Fruit fly (Drosophila melanogaster): ENCODE data around the gene Ent1.

The Ent1 gene

DNA sequence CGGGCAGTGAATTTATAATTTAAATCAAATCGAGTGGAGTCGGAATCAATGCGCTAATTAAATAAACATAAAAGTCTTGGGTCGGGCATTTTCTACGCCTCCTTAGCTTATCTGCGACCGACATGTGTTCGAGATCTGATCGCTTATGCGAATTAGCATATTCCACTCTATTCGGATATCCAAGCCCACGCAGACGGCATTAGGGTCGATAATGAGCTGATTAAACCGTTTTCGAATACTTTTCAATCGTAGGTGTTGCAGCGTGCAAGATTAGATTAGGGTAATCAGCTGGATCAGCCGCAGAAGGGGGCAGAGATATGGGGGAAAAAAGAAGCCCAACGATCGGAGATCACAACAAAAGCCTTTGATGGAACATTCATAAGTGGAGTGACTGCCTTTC, 32.8 kb upstream of the Ent1 start:
- no peak for TF ChIP-seq CG14711 (tag; optimal IDR thresholded peaks at IDR 0.05)
- TF ChIP-seq cnc (optimal IDR thresholded peaks at IDR 0.05) = no peak
- no peak for TF ChIP-seq kay (GFP tag; ENCODE audit: borderline replicate concordance)
- TF ChIP-seq CG7101 (tag; optimal IDR thresholded peaks at IDR 0.05) = no peak
- no peak for TF ChIP-seq Mnt (GFP tag; optimal IDR thresholded peaks at IDR 0.05)
- no peak for TF ChIP-seq Clk (GFP tag; optimal IDR thresholded peaks at IDR 0.05)
- no peak for TF ChIP-seq cic (GFP tag; optimal IDR thresholded peaks at IDR 0.05)
- TF ChIP-seq CG12768 (GFP tag; optimal IDR thresholded peaks at IDR 0.05) = no peak
- TF ChIP-seq Crg-1 (GFP tag; optimal IDR thresholded peaks at IDR 0.05) = no peak

DNA sequence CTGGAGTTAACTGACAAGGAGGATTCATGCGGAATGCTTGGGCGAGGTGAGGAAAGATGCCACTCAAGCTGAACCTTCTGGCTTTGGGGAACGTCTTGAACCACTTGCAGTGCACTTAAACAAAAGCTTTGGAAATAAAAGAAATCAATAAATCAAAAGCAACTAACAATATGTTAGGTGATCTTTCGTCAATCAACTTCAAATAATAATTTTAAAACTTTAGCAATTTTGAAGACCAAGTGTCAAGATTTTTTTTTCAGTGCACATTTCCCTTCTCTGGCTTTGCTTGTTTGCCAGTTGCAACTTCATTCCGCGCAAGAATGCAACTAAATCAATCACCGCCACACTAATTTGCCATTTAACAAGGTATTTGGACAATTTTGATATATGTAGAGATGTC, 25.1 kb upstream of the Ent1 start:
- no peak for TF ChIP-seq CG11617 (GFP tag; optimal IDR thresholded peaks at IDR 0.05)
- no peak for TF ChIP-seq ovo (GFP tag; optimal IDR thresholded peaks at IDR 0.05)
- TF ChIP-seq Crg-1 (GFP tag; optimal IDR thresholded peaks at IDR 0.05) = no peak
- TF ChIP-seq pad (GFP tag; optimal IDR thresholded peaks at IDR 0.05) = no peak
- no peak for TF ChIP-seq Hr96 (GFP tag; optimal IDR thresholded peaks at IDR 0.05)
- TF ChIP-seq Clk (GFP tag; optimal IDR thresholded peaks at IDR 0.05) = no peak

DNA sequence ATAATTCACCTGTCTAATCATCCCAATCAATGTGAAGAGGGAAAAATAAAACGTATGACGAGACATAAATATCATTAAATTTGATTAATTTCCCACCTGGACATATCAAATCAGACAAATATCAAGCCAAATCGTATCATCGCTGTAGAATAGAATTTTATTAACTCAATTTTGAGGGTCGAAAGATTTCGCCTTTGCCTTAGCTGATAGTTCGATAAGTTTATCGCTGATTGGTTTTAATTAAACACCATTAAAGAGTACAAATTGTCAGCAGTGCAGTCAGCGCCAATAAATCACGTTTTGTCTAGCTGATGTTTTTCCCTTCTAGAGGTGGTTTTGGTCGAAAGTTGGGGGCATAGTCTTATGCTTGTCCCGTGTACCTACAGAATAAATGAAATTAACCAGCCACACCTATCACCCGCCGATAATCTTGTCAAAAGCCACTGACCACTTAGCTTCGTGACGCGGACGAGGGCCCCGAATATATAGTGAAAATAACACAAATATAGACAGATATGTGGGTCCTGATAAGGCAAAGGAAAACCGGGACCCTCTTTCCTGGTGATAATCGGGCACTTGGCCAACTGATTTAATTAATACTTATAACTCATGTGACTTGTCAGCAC, 21.3 kb upstream of the Ent1 start:
- TF ChIP-seq CG5204 (GFP tag; optimal IDR thresholded peaks at IDR 0.05) (no peak), pad (GFP tag; optimal IDR thresholded peaks at IDR 0.05) (no peak), cnc (optimal IDR thresholded peaks at IDR 0.05) (no peak), Mnt (GFP tag; optimal IDR thresholded peaks at IDR 0.05) (no peak), CG7101 (tag; optimal IDR thresholded peaks at IDR 0.05) (no peak)

DNA sequence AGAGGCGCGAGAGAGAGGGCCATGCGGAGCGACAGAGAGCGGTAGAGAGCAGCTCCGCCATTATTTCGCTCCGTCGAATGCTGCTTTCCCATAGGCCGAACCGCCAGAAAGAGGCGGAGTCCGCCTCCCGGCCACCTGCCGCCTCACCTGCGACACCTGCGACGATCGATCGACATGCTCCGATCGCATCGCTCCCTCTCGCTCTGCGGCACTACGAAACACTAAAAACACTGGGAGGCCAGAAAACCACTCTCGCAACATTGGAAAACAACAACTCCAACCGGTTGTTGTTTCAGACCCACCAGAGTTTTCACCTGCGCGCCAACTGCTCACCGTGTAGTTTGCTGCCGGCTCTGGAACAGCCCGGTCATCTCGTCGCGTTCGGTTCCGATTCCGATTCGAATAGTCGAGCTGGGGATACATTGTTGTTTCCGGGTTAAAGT, 20.1 kb upstream of the Ent1 start, which contains the start of gene al:
Gene al, plus strand, starts transcription at position 333 of the 443 bp plus-strand sequence.
- TF ChIP-seq bab1 (GFP tag; optimal IDR thresholded peaks at IDR 0.05) (no peak), Hr96 (GFP tag; optimal IDR thresholded peaks at IDR 0.05) (no peak), CG33017 (tag; optimal IDR thresholded peaks at IDR 0.05) (no peak), toe (GFP tag; optimal IDR thresholded peaks at IDR 0.05) (no peak)

DNA sequence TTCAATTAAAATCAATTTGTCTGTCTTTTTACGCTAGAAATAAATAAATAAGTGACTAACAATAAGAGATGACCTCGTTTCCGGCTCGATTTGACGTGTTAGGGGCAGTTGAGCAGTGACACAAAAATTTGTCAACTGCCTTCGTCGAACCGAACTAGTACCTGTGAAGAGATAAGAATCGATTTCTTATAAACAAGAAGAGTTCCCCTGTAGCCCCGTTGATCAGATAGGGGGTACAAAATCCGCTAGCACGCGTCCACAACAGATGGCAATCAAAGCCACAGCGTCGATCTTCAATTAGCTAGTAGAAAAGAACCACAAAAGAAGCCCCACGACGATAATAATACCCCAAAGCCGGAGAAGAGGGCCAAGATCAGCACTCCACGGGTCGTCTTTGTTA, 14.1 kb upstream of the Ent1 start:
- TF ChIP-seq CG7045 (GFP tag; optimal IDR thresholded peaks at IDR 0.05) = no peak
- TF ChIP-seq tj (GFP tag; optimal IDR thresholded peaks at IDR 0.05) = no peak
- TF ChIP-seq CG12768 (GFP tag; optimal IDR thresholded peaks at IDR 0.05) = no peak
- no peak for TF ChIP-seq CG7101 (tag; optimal IDR thresholded peaks at IDR 0.05)
- no peak for TF ChIP-seq CG11617 (GFP tag; optimal IDR thresholded peaks at IDR 0.05)
- TF ChIP-seq kay (GFP tag; ENCODE audit: borderline replicate concordance) = no peak
- TF ChIP-seq CG5204 (GFP tag; optimal IDR thresholded peaks at IDR 0.05) = no peak
- no peak for TF ChIP-seq ovo (GFP tag; optimal IDR thresholded peaks at IDR 0.05)
- TF ChIP-seq cnc (optimal IDR thresholded peaks at IDR 0.05) = no peak
- no peak for TF ChIP-seq Clk (GFP tag; optimal IDR thresholded peaks at IDR 0.05)
- no peak for TF ChIP-seq bab1 (GFP tag; optimal IDR thresholded peaks at IDR 0.05)
- TF ChIP-seq Mnt (GFP tag; optimal IDR thresholded peaks at IDR 0.05) = no peak
- TF ChIP-seq pad (GFP tag; optimal IDR thresholded peaks at IDR 0.05) = no peak
- no peak for TF ChIP-seq Crg-1 (GFP tag; optimal IDR thresholded peaks at IDR 0.05)
- no peak for TF ChIP-seq toe (GFP tag; optimal IDR thresholded peaks at IDR 0.05)

DNA sequence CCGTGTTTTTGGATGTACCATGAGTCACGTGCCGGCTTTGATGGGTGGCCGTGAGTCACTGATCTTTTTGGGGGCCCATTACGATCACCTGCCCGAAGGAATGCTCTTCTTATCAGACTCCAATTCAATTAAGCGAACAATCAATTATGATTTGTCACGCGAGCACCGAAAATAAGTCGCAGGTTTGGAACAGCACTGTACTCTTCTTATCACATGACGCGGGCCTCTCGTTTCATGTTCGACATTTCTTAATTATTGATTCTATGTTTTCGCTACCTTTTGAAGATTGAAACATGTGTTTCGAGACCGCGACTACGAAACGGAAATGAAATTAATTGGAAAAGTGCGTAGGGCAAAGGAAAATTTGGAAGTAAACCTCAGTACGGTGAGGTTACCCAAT, 12.1 kb upstream of the Ent1 start:
- TF ChIP-seq CG1620 (GFP tag; optimal IDR thresholded peaks at IDR 0.05) = no peak
- TF ChIP-seq CG14711 (tag; optimal IDR thresholded peaks at IDR 0.05) = no peak

DNA sequence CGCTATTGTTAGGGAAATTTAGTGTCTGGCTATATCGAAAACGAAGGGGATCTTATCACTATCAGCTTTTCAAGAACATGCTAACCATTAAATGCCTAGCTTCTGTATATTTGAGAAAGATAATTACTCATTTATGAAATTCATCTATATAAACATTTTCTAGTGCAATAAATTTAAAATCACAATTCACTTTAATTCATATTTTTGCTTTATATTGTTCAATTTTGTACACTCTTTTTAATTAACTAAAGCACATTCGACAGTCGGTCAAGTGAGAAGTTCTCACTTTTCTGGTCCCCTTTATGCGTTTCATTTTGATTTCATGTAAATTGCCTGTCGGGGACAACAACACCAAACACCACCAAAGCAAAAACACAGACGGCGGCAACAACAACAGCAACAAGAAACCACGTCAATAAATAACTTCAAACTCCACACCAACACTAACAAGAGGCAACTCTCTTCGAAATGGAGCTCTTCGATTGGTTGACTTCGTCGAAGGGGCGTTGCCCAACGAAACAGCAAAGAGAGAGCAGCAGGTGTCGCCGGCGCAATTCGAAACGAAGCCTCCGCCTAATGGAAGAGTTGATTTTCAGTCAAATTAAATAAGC, 10.8 kb upstream of the Ent1 start:
- TF ChIP-seq pad (GFP tag; optimal IDR thresholded peaks at IDR 0.05) (no peak), CG7101 (tag; optimal IDR thresholded peaks at IDR 0.05) (no peak), CG11617 (GFP tag; optimal IDR thresholded peaks at IDR 0.05) (no peak), toe (GFP tag; optimal IDR thresholded peaks at IDR 0.05) (no peak), Mnt (GFP tag; optimal IDR thresholded peaks at IDR 0.05) (no peak), Crg-1 (GFP tag; optimal IDR thresholded peaks at IDR 0.05) (no peak)

DNA sequence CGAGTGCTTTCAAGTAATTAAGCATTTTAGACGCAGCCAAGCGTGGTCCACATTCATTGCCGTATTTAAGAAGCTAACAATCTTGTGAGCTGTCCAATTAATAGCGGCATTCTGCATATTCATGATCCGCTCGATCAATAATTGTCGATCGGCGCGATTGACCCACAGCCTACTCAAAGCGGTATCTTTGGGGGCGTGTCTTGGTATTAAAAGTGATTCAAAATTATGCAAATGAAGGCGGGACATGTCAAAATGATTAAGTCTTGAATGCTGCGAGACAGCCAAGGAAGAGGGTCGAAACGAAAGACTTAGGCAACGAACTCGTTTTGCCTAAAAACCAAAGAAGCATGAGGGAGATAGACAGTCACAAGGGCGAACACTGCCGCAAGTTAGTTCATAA, 9.2 kb upstream of the Ent1 start:
- TF ChIP-seq CG33017 (tag; optimal IDR thresholded peaks at IDR 0.05) = no peak
- no peak for TF ChIP-seq CG1620 (GFP tag; optimal IDR thresholded peaks at IDR 0.05)
- TF ChIP-seq tj (GFP tag; optimal IDR thresholded peaks at IDR 0.05) = no peak
- no peak for TF ChIP-seq cnc (optimal IDR thresholded peaks at IDR 0.05)
- TF ChIP-seq CG14711 (tag; optimal IDR thresholded peaks at IDR 0.05) = no peak
